Fruit fly (Drosophila melanogaster) whole organism, adult: Measurements from ENCODE around the gene Iru.

Source experiments
- CG11617 ChIP-seq: fragments of 200-800 bp; sonication (Bioruptor generic); optimal IDR thresholded peaks from 2 replicates; lab custom pipeline; 2017; ENCODE audit warnings: mild to moderate bottlenecking, missing biosample characterization, missing genetic modification reagents, missing genetic modification characterization
- CG14711 ChIP-seq: fragments of 200-800 bp; sonication (Bioruptor generic); optimal IDR thresholded peaks from 2 replicates; lab custom pipeline; 2018; ENCODE audit warnings: missing biosample characterization, mild to moderate bottlenecking, missing genetic modification characterization, moderate library complexity
- CG1620 ChIP-seq: fragments of 200-800 bp; sonication (Bioruptor generic); optimal IDR thresholded peaks from 2 replicates; lab custom pipeline; 2016; ENCODE audit warnings: missing biosample characterization, missing genetic modification characterization
- CG33017 ChIP-seq: fragments of 200-800 bp; sonication (Bioruptor generic); optimal IDR thresholded peaks from 2 replicates; lab custom pipeline; 2018; ENCODE audit warnings: missing biosample characterization, mild to moderate bottlenecking, missing genetic modification characterization, moderate library complexity
- CG7045 ChIP-seq: fragments of 200-800 bp; sonication (Bioruptor generic); optimal IDR thresholded peaks from 2 replicates; lab custom pipeline; 2017; ENCODE audit warnings: missing biosample characterization, mild to moderate bottlenecking, missing genetic modification characterization
- Clk ChIP-seq: fragments of 200-800 bp; sonication (Bioruptor generic); optimal IDR thresholded peaks from 2 replicates; lab custom pipeline; 2017; ENCODE audit warnings: missing biosample characterization, missing genetic modification characterization
- Hr96 ChIP-seq: fragments of 200-800 bp; sonication (Bioruptor generic); optimal IDR thresholded peaks from 2 replicates; lab custom pipeline; 2016; ENCODE audit warnings: missing biosample characterization, missing genetic modification characterization
- Mnt ChIP-seq: fragments of 200-800 bp; sonication (Bioruptor generic); optimal IDR thresholded peaks from 2 replicates; lab custom pipeline; 2016; ENCODE audit warnings: missing biosample characterization, mild to moderate bottlenecking, missing genetic modification characterization
- kay ChIP-seq: fragments of 200-800 bp; sonication (Bioruptor generic); peaks from one replicate; lab custom pipeline; 2016; ENCODE audit warnings: missing biosample characterization, missing genetic modification characterization, borderline replicate concordance
- toe ChIP-seq: fragments of 200-800 bp; sonication (Bioruptor generic); optimal IDR thresholded peaks from 2 replicates; lab custom pipeline; 2016; ENCODE audit warnings: missing biosample characterization, missing genetic modification characterization

DNA sequence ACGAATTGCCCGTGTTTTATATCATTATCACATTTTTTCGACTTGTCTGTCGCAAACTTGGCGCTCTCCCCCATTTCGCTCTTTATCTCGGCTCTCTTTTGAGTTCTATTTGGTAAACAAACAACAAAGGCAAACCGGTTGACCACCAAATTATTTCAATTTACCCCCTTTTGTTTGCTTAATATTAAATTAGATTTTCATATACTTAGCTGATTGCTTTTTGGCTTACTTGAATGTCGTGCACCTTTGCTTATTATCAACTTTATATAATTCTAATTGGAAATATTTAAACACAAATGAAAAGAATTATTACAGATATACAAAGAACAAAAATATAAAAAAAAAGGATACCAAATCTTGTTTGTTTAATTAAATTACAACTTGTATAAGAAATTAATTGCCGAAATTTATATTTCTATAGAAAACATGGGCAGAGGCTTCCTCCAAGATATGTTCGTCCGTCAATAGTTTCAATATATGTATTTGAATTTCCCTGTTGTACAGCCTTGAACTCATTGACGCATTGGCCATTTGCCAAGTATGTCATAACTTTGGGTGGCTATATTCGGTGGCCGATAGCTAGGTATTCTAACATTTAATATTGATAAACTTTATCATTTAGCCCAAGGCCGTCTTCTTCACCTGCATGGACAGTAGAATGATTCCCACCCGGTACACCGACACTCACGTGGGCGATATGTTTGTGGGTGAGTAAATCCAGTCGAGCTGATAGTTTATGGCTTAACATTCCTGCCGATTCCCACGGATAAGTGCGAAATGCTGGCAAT, 24.9 kb upstream of the Iru start:
- TF ChIP-seq CG7045 (no peak), kay (no peak), CG1620 (GFP tag; lab: Kevin White, UChicago) (no peak), Clk (GFP tag; lab: Kevin White, UChicago) (no peak), CG11617 (GFP tag; lab: Kevin White, UChicago) (no peak), toe (GFP tag; lab: Kevin White, UChicago) (no peak), Mnt (GFP tag; lab: Kevin White, UChicago) (no peak), CG14711 (no peak), Hr96 (no peak), CG33017 (no peak)
